Fruit fly (Drosophila melanogaster): ENCODE data around the gene CG15005.

- no peak for TF ChIP-seq gl (tag; optimal IDR thresholded peaks at IDR 0.05)
- no peak for TF ChIP-seq CG34367 (tag; optimal IDR thresholded peaks at IDR 0.05)
- no peak for TF ChIP-seq fd96Ca (GFP tag; IDR thresholded peaks at IDR 0.05)
- TF ChIP-seq EcR (GFP tag; optimal IDR thresholded peaks at IDR 0.05): no peak
These were observed 34.1 kb upstream of the CG15005 start for dm6 chr3L:4238195-4238594.

Data from whole organism, pupa.